Worm (Caenorhabditis elegans) whole organism, L4 larva: ENCODE measurements around the gene fubl-3.

Source experiments
- D1046.2 ChIP-seq: fragments of 200-800 bp; sonication (Bioruptor generic); IDR thresholded peaks from 2 replicates; pipeline ENCODE4 v1.3.6; 2022; ENCODE audit warnings: missing genetic modification characterization, missing compliant biosample characterization
- T20F7.1 ChIP-seq: fragments of 200-800 bp; sonication (Bioruptor generic); optimal IDR thresholded peaks from 2 replicates; lab custom pipeline; 2018; ENCODE audit warnings: mild to moderate bottlenecking, missing genetic modification characterization, missing compliant biosample characterization
- T26A8.4 ChIP-seq: fragments of 200-800 bp; sonication (Bioruptor generic); IDR thresholded peaks from 2 replicates; pipeline ENCODE4 v1.3.6; 2022; ENCODE audit warnings: missing genetic modification characterization, missing compliant biosample characterization
- aha-1 ChIP-seq: fragments of 150-350 bp; peaks from one replicate; lab custom pipeline; 2014; ENCODE audit warnings: missing biosample characterization, missing genetic modification characterization
- arid-1 ChIP-seq: fragments of 200-800 bp; sonication (Bioruptor generic); conservative IDR thresholded peaks from 2 replicates; pipeline ENCODE4 v1.3.6; 2022; ENCODE audit warnings: missing genetic modification reagents, missing genetic modification characterization, missing compliant biosample characterization
- ceh-32 ChIP-seq: sonication (generic microtip); optimal IDR thresholded peaks from 2 replicates; lab custom pipeline; 2016; ENCODE audit warnings: mild to moderate bottlenecking, missing genetic modification characterization, missing compliant biosample characterization; ENCODE audit not compliant: poor library complexity
- ceh-44 ChIP-seq: fragments of 200-800 bp; sonication (Bioruptor generic); IDR thresholded peaks from 2 replicates; pipeline ENCODE4 v1.3.6; 2022; ENCODE audit warnings: missing genetic modification reagents, missing genetic modification characterization, missing compliant biosample characterization
- ceh-62 ChIP-seq: sonication (generic microtip); optimal IDR thresholded peaks from 2 replicates; lab custom pipeline; 2017; ENCODE audit warnings: missing biosample characterization, missing genetic modification characterization
- ctbp-1 ChIP-seq: fragments of 200-800 bp; sonication (Bioruptor generic); IDR thresholded peaks from 2 replicates; pipeline ENCODE4 v1.3.6; 2022; ENCODE audit warnings: missing genetic modification reagents, missing genetic modification characterization, missing compliant biosample characterization
- daf-16 ChIP-seq, 3 experiments: sonication (generic microtip); optimal IDR thresholded peaks; 2 replicates each; lab custom pipeline; 2016 to 2017; ENCODE audit warnings: missing genetic modification characterization in 3 of 3, missing genetic modification reagents in 3 of 3, mild to moderate bottlenecking in 2 of 3, missing compliant biosample characterization in 2 of 3, missing biosample characterization in 1 of 3, moderate library complexity in 1 of 3
- dmd-6 ChIP-seq: fragments of 200-800 bp; sonication (Bioruptor generic); IDR thresholded peaks from 2 replicates; pipeline ENCODE4 v1.3.6; 2022; ENCODE audit warnings: missing genetic modification reagents, missing genetic modification characterization, missing compliant biosample characterization
- dmd-9 ChIP-seq: fragments of 200-800 bp; sonication (Bioruptor generic); IDR thresholded peaks from 2 replicates; pipeline ENCODE4 v1.3.6; 2022; ENCODE audit warnings: missing genetic modification reagents, missing genetic modification characterization, missing compliant biosample characterization
- hif-1 ChIP-seq, 2 experiments: sonication (generic microtip); optimal IDR thresholded peaks; 2 replicates each; lab custom pipeline; 2016 to 2017; ENCODE audit warnings: missing compliant biosample characterization in 2 of 2, missing genetic modification characterization in 2 of 2, missing genetic modification reagents in 2 of 2, missing genotype in 2 of 2, mild to moderate bottlenecking in 1 of 2
- hlh-11 ChIP-seq: fragments of 200-800 bp; sonication (Bioruptor generic); optimal IDR thresholded peaks from 2 replicates; lab custom pipeline; 2018; ENCODE audit warnings: mild to moderate bottlenecking, missing genetic modification characterization, missing compliant biosample characterization
- hlh-30 ChIP-seq: sonication (generic microtip); optimal IDR thresholded peaks from 2 replicates; lab custom pipeline; 2017; ENCODE audit warnings: antibody characterized with exemption, mild to moderate bottlenecking, missing genetic modification characterization, missing compliant biosample characterization; ENCODE audit not compliant: insufficient read depth
- hmg-1.1 ChIP-seq: fragments of 200-800 bp; sonication (Bioruptor generic); IDR thresholded peaks from 2 replicates; pipeline ENCODE4 v1.3.6; 2022; ENCODE audit warnings: missing genetic modification reagents, missing genetic modification characterization, missing compliant biosample characterization
- lim-7 ChIP-seq: fragments of 200-800 bp; sonication (Bioruptor generic); IDR thresholded peaks from 2 replicates; pipeline ENCODE4 v1.3.6; 2022; ENCODE audit warnings: missing genetic modification characterization, missing compliant biosample characterization
- lir-3 ChIP-seq: sonication (generic microtip); optimal IDR thresholded peaks from 2 replicates; lab custom pipeline; 2016; ENCODE audit warnings: mild to moderate bottlenecking, missing genetic modification characterization, missing compliant biosample characterization
- lsy-2 ChIP-seq, 2 experiments: fragments of 150-350 bp in 1 of 2; sonication (generic microtip) in 1 of 2; optimal IDR thresholded peaks; 2 replicates each; lab custom pipeline; 2014 to 2017; ENCODE audit warnings: missing biosample characterization in 2 of 2, missing genetic modification characterization in 2 of 2
- madf-5 ChIP-seq, 2 experiments: fragments of 200-800 bp; sonication (Bioruptor generic); IDR thresholded peaks; 2 replicates each; pipeline ENCODE4 v1.3.6; 2022; ENCODE audit warnings: missing compliant biosample characterization in 2 of 2, missing genetic modification characterization in 2 of 2
- madf-9 ChIP-seq: fragments of 200-800 bp; sonication (Bioruptor generic); conservative IDR thresholded peaks from 2 replicates; pipeline ENCODE4 v1.3.6; 2022; ENCODE audit warnings: missing genetic modification reagents, missing genetic modification characterization, missing compliant biosample characterization
- mdt-29 ChIP-seq: fragments of 200-800 bp; sonication (Bioruptor generic); IDR thresholded peaks from 2 replicates; pipeline ENCODE4 v1.3.6; 2022; ENCODE audit warnings: missing genetic modification reagents, missing genetic modification characterization, missing compliant biosample characterization
- mep-1 ChIP-seq: fragments of 150-350 bp; sonication (generic microtip); optimal IDR thresholded peaks from 3 replicates; lab custom pipeline; 2014; ENCODE audit warnings: missing biosample characterization, missing genetic modification characterization
- mes-2 ChIP-seq: sonication (generic microtip); optimal IDR thresholded peaks from 2 replicates; lab custom pipeline; 2016; ENCODE audit warnings: missing genotype, mild to moderate bottlenecking, missing genetic modification characterization, missing compliant biosample characterization; ENCODE audit not compliant: poor library complexity, severe bottlenecking
- mxl-2 ChIP-seq: fragments of 200-800 bp; sonication (Bioruptor generic); conservative IDR thresholded peaks from 2 replicates; pipeline ENCODE4 v1.3.6; 2022; ENCODE audit warnings: missing genetic modification reagents, missing genetic modification characterization, missing compliant biosample characterization
- mxl-3 ChIP-seq: fragments of 200-800 bp; sonication (Bioruptor generic); optimal IDR thresholded peaks from 2 replicates; lab custom pipeline; 2018; ENCODE audit warnings: mild to moderate bottlenecking, missing genetic modification characterization, missing compliant biosample characterization
- nhr-11 ChIP-seq: fragments of 150-350 bp; optimal IDR thresholded peaks from 2 replicates; lab custom pipeline; 2014; ENCODE audit warnings: missing biosample characterization, missing genetic modification characterization
- nhr-28 ChIP-seq: fragments of 150-350 bp; optimal IDR thresholded peaks from 2 replicates; lab custom pipeline; 2014; ENCODE audit warnings: missing biosample characterization, missing genetic modification characterization
- nhr-41 ChIP-seq: fragments of 200-800 bp; sonication (Bioruptor generic); IDR thresholded peaks from 2 replicates; pipeline ENCODE4 v1.3.6; 2022; ENCODE audit warnings: missing genetic modification reagents, missing genetic modification characterization, missing compliant biosample characterization
- nhr-42 ChIP-seq: fragments of 200-800 bp; sonication (Bioruptor generic); IDR thresholded peaks from 2 replicates; pipeline ENCODE4 v1.3.6; 2022; ENCODE audit warnings: missing genetic modification characterization, missing compliant biosample characterization
- nhr-76 ChIP-seq: fragments of 150-350 bp; optimal IDR thresholded peaks from 2 replicates; lab custom pipeline; 2014; ENCODE audit warnings: missing biosample characterization, missing genetic modification characterization
- php-3 ChIP-seq: fragments of 200-800 bp; sonication (Bioruptor generic); IDR thresholded peaks from 2 replicates; pipeline ENCODE4 v1.3.6; 2022; ENCODE audit warnings: missing genetic modification reagents, missing genetic modification characterization, missing compliant biosample characterization
- pqm-1 ChIP-seq: sonication (generic microtip); optimal IDR thresholded peaks from 2 replicates; lab custom pipeline; 2017; ENCODE audit warnings: missing biosample characterization, missing genetic modification characterization
- rbr-2 ChIP-seq: sonication (generic microtip); optimal IDR thresholded peaks from 2 replicates; lab custom pipeline; 2016; ENCODE audit warnings: missing genotype, missing genetic modification characterization, missing compliant biosample characterization
- saeg-2 ChIP-seq: fragments of 200-800 bp; sonication (Bioruptor generic); IDR thresholded peaks from 2 replicates; pipeline ENCODE4 v1.3.6; 2022; ENCODE audit warnings: missing genetic modification reagents, missing genetic modification characterization, missing compliant biosample characterization
- skn-1 ChIP-seq: fragments of 150-350 bp; optimal IDR thresholded peaks from 2 replicates; lab custom pipeline; 2014; ENCODE audit warnings: missing biosample characterization, missing genetic modification characterization
- snpc-1.2 ChIP-seq: fragments of 200-800 bp; sonication (Bioruptor generic); IDR thresholded peaks from 2 replicates; pipeline ENCODE4 v1.3.6; 2022; ENCODE audit warnings: missing genetic modification reagents, missing genetic modification characterization, missing compliant biosample characterization
- tag-97 ChIP-seq: fragments of 200-800 bp; sonication (Bioruptor generic); IDR thresholded peaks from 2 replicates; pipeline ENCODE4 v1.3.6; 2022; ENCODE audit warnings: missing genetic modification characterization, missing compliant biosample characterization
- tra-1 ChIP-seq: fragments of 200-800 bp; sonication (Bioruptor generic); IDR thresholded peaks from 2 replicates; pipeline ENCODE4 v1.3.6; 2022; ENCODE audit warnings: missing genetic modification reagents, missing genetic modification characterization, missing compliant biosample characterization
- unc-130 ChIP-seq: sonication (generic microtip); optimal IDR thresholded peaks from 2 replicates; lab custom pipeline; 2016; ENCODE audit warnings: missing genetic modification reagents, missing genetic modification characterization, missing compliant biosample characterization
- unc-62 ChIP-seq, 3 experiments: fragments of 150-350 bp in 1 of 3; sonication (generic microtip); optimal IDR thresholded peaks in 2 of 3; peaks in 1 of 3; 1 replicate in 1 of 3; 2 replicates in 2 of 3; lab custom pipeline; 2014 to 2017; ENCODE audit warnings: missing biosample characterization in 3 of 3, missing genetic modification characterization in 3 of 3, missing genetic modification reagents in 3 of 3, missing genotype in 1 of 3
- ztf-11 ChIP-seq: fragments of 150-350 bp; optimal IDR thresholded peaks from 2 replicates; lab custom pipeline; 2014; ENCODE audit warnings: missing biosample characterization, missing genetic modification characterization
- ztf-7 ChIP-seq: fragments of 150-350 bp; optimal IDR thresholded peaks from 2 replicates; lab custom pipeline; 2014; ENCODE audit warnings: missing biosample characterization, missing genetic modification characterization

Gene fubl-3

ce11 chrX:17434234-17434633 lies at the start of gene fubl-3:
TSS of gene fubl-3 (plus strand) at chrX:17434445.
- peak; percentile 31; the same call in 1 of the 2 replicates for TF ChIP-seq hmg-1.1
- TF ChIP-seq madf-5 (GFP tag; IDR thresholded peaks at IDR 0.05; lab: Robert Waterston, UW), result no peak
- no peak for TF ChIP-seq skn-1 (tag; lab: Kevin White, UChicago)
- TF ChIP-seq dmd-6 (GFP tag; lab: Robert Waterston, UW), result peak; percentile 44; the same call in 1 of the 2 replicates
- TF ChIP-seq madf-9, result 0 out of 2 replicates have a peak, but pooled peaks have one; percentile 16
- TF ChIP-seq ctbp-1 (GFP tag; lab: Robert Waterston, UW), result 0 out of 2 replicates have a peak, but pooled peaks have one; percentile 29
- no peak for TF ChIP-seq tra-1 (GFP tag; lab: Robert Waterston, UW)
- TF ChIP-seq lim-7 (GFP tag; lab: Robert Waterston, UW), result no peak
- no peak for TF ChIP-seq dmd-9 (GFP tag; lab: Robert Waterston, UW)
- no peak for TF ChIP-seq ceh-32 (tag; lab: Kevin White, UChicago)
- TF ChIP-seq rbr-2 (tag; lab: Kevin White, UChicago), result peak; percentile 35
- TF ChIP-seq ceh-62 (tag; lab: Kevin White, UChicago), result no peak
- TF ChIP-seq lir-3 (tag; lab: Kevin White, UChicago), result no peak
- no peak for TF ChIP-seq T20F7.1 (GFP tag; lab: Kevin White, UChicago)
- TF ChIP-seq snpc-1.2 (GFP tag; lab: Robert Waterston, UW), result no peak
- no peak for TF ChIP-seq unc-130
- no peak for TF ChIP-seq ztf-7 (tag; lab: Kevin White, UChicago)
- TF ChIP-seq aha-1 (tag; lab: Kevin White, UChicago), result peak; percentile 70
- peak; percentile 36 for TF ChIP-seq mep-1 (tag; lab: Kevin White, UChicago)
- no peak for TF ChIP-seq php-3 (GFP tag; lab: Robert Waterston, UW)
- TF ChIP-seq hlh-30 (tag; lab: Kevin White, UChicago), result peak; percentile 43
- peak; percentile 17 for TF ChIP-seq nhr-28 (tag; lab: Kevin White, UChicago)
- TF ChIP-seq ztf-11 (tag; lab: Kevin White, UChicago), result no peak
- 0 out of 2 replicates have a peak, but pooled peaks have one; percentile 16 for TF ChIP-seq nhr-42
- peak; percentile 30 for TF ChIP-seq hlh-11
- peak; percentile 92 for TF ChIP-seq D1046.2 (GFP tag; lab: Robert Waterston, UW)
- TF ChIP-seq arid-1 (GFP tag; lab: Robert Waterston, UW), result no peak
- TF ChIP-seq nhr-76 (tag; lab: Kevin White, UChicago), result no peak
- TF ChIP-seq lsy-2 (tag; optimal IDR thresholded peaks at IDR 0.05; lab: Kevin White, UChicago), result peak; percentile 70 to 95
- no peak for TF ChIP-seq tag-97
- peak; percentile 15 for TF ChIP-seq mxl-3
- no peak for TF ChIP-seq pqm-1 (tag; lab: Kevin White, UChicago)
- peak; percentile 54 for TF ChIP-seq mes-2 (tag; lab: Kevin White, UChicago)
- TF ChIP-seq nhr-41 (GFP tag; lab: Robert Waterston, UW), result no peak
- TF ChIP-seq T26A8.4 (GFP tag; lab: Robert Waterston, UW), result no peak
- no peak for TF ChIP-seq ceh-44 (GFP tag; lab: Robert Waterston, UW)
- TF ChIP-seq daf-16 (GFP tag; optimal IDR thresholded peaks at IDR 0.05; lab: Kevin White, UChicago), result no peak
- peak; percentile 18 for TF ChIP-seq daf-16 (tag; optimal IDR thresholded peaks at IDR 0.05; lab: Kevin White, UChicago)
- TF ChIP-seq saeg-2 (GFP tag; lab: Robert Waterston, UW), result no peak
- no peak for TF ChIP-seq mxl-2 (GFP tag; lab: Robert Waterston, UW)
- TF ChIP-seq mdt-29 (GFP tag; lab: Robert Waterston, UW), result no peak
- TF ChIP-seq unc-62 (GFP tag; optimal IDR thresholded peaks at IDR 0.05 in 1 of 2; lab: Kevin White, UChicago), result no peak
- no peak for TF ChIP-seq unc-62 (tag; optimal IDR thresholded peaks at IDR 0.05; lab: Kevin White, UChicago)
- TF ChIP-seq hif-1 (tag; optimal IDR thresholded peaks at IDR 0.05; lab: Kevin White, UChicago), result peak in 1 of 2 experiments; percentile 15
- TF ChIP-seq nhr-11 (tag; lab: Kevin White, UChicago), result peak; percentile 1
